Fruit fly (Drosophila melanogaster) ovary, adult (tissue): ENCODE measurements around the gene Nrx-1.

Experiments used
- CG17801 ChIP-seq: fragments of 200-800 bp; optimal IDR thresholded peaks from 2 replicates; lab custom pipeline; 2019; ENCODE audit warnings: missing biosample characterization, mild to moderate bottlenecking, missing genetic modification characterization, moderate library complexity; ENCODE audit not compliant: partially characterized antibody

Gene Nrx-1

dm6 chr3R:22530305-22530704 lies 62.0 kb downstream of the Nrx-1 start, which contains the start of gene CG33099:
Gene CG33099 (minus strand): TSS chr3R:22530572.
- TF ChIP-seq CG17801 (GFP tag; lab: Kevin White, UChicago): peak; percentile 29

DNA sequence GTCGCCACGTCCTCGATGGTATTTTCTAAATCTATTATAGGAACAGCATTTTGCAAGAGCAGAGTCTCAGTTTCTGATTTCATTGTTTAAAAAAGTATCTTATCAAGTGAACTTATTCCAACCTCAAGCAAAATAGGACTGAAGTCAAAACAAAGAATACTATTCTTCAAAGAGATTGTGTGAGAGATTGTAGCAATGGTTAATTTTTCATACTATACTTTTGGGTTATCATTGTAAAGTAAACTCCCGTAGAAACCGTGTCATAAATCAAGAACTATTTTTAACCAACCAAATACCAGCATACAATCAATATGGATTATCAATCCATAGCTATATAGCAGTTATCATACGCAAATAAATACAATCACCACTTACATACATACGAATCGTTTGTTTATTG lies 63.5 kb downstream of the Nrx-1 start, which contains the start of gene CG33093:
Gene CG33093 (minus strand): TSS at position 122 of the 400 bp plus-strand sequence.
- no peak for TF ChIP-seq CG17801 (GFP tag; lab: Kevin White, UChicago)

- TF ChIP-seq CG17801 (GFP tag; lab: Kevin White, UChicago): no peak
Measured at dm6 chr3R:22533973-22534931, 65.9 kb downstream of the Nrx-1 start.

DNA sequence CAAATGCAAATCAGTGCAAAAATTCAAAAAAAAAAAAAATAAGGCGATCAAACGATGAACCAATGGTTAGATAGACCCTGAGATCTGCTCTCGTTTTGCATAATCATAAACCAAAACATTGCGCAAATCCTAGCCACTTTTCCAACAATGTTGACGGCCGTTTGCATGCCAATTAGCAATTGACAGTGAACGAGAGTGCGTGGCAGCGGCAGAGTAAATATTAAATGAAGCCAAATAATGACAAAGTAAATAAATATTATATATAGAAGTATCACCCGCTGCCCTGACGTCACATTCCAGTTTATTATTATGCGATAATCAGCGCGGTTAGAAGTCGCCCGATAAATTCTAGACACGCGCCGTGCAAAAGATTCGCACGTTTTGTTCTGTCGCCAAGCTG lies 67.6 kb downstream of the Nrx-1 start:
- TF ChIP-seq CG17801 (GFP tag; lab: Kevin White, UChicago): no peak
